In the genomic region with DNA sequence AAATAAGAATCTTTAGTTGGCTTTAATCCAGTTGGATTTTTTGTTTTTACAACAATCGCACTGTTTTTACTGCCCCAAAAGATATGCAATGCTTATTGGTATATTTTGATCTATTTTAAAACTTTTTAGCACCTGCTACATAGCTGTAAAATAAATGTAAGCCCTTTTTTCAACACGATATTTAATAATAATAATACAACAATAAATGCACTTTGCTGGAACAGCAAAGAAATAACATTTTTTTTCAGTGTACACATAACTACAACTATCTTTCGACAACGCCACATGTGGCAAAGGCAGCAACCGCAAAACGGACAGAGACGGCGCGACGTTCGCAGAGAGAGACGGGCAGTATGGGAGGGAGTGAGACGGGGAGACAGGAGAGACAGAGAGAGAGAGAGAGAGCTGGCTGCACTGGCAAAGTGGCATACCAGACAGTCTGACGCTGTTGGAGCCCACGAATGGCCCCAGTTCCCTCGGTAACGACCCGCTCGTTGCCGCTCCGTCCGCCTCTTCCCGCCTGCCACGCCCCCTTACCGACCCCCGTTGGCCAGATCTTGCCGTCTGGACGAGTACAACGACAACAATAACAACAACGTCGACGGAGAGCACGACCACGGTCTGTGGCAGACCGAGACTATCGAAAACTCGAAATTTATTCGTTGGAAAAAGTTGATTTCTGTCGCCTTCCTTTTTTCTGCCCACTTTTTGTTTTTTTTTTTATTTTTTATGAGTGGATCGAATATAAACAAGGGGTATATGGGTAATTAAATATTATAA, we compare ENCODE assay signal across 4 fruit fly cellular contexts.
TF ChIP-seq lines count a peak whose summit lies in the region.

No protein-coding gene starts in this region.

- no peak for TF ChIP-seq CTCF in whole organism, embryonic (GFP tag; optimal IDR thresholded peaks at IDR 0.05; lab: Kevin White, UChicago)

TF ChIP-seq in whole organism, embryonic, 481 proteins besides CTCF, POLR2A, EP300 and RAD21 (continues in another document):
- TF ChIP-seq chn (GFP tag; optimal IDR thresholded peaks at IDR 0.05; lab: Kevin White, UChicago) (no peak), Drgx (GFP tag; IDR thresholded peaks at IDR 0.05; lab: Robert Waterston, UW) (peak; percentile 54), CG9437 (GFP tag; optimal IDR thresholded peaks at IDR 0.05; lab: Kevin White, UChicago) (peak; percentile 11), CG9817 (tag; optimal IDR thresholded peaks at IDR 0.05; lab: Kevin White, UChicago) (no peak), CG11504 (tag; optimal IDR thresholded peaks at IDR 0.05; lab: Kevin White, UChicago) (peak; percentile 59), CG10979 (tag; optimal IDR thresholded peaks at IDR 0.05; lab: Kevin White, UChicago) (peak; percentile 8), CG8478 (optimal IDR thresholded peaks at IDR 0.05; lab: Kevin White, UChicago) (peak; percentile 51), Ptx1 (GFP tag; IDR thresholded peaks at IDR 0.05; lab: Robert Waterston, UW) (0 out of 2 replicates have a peak, but pooled peaks have one; percentile 30), Sox100B (GFP tag; optimal IDR thresholded peaks at IDR 0.05; lab: Kevin White, UChicago) (peak; percentile 25), crol (GFP tag; IDR thresholded peaks at IDR 0.05; lab: Robert Waterston, UW) (peak; percentile 58), CG2712 (tag; optimal IDR thresholded peaks at IDR 0.05; lab: Kevin White, UChicago) (peak; percentile 2), gro (GFP tag; optimal IDR thresholded peaks at IDR 0.05; lab: Kevin White, UChicago) (no peak), MTF-1 (GFP tag; optimal IDR thresholded peaks at IDR 0.05; lab: Kevin White, UChicago; ENCODE audit: borderline replicate concordance) (no peak), CG4328 (GFP tag; optimal IDR thresholded peaks at IDR 0.05; lab: Kevin White, UChicago) (no peak), CG6689 (GFP tag; IDR thresholded peaks at IDR 0.05; lab: Robert Waterston, UW) (peak; percentile 10; the same call in 1 of the 2 replicates), knrl (GFP tag; IDR thresholded peaks at IDR 0.05; lab: Robert Waterston, UW; ENCODE audit: partially characterized antibody) (0 out of 3 replicates have a peak, but pooled peaks have one; percentile 28), CG31441 (GFP tag; IDR thresholded peaks at IDR 0.05; lab: Robert Waterston, UW) (peak; percentile 25; the same call in 1 of the 2 replicates), pho (GFP tag; optimal IDR thresholded peaks at IDR 0.05; lab: Kevin White, UChicago) (no peak)

TF ChIP-seq in whole organism, prepupa, 60 proteins besides CTCF, POLR2A, EP300 and RAD21 (continues in another document):
- TF ChIP-seq CG15336 (GFP tag; IDR thresholded peaks at IDR 0.05; lab: Robert Waterston, UW) = peak; percentile 71
- TF ChIP-seq CG7368 (GFP tag; optimal IDR thresholded peaks at IDR 0.05; lab: Kevin White, UChicago) = peak; percentile 16
- TF ChIP-seq CG8632 (GFP tag; optimal IDR thresholded peaks at IDR 0.05; lab: Kevin White, UChicago) = peak; percentile 81
- peak; percentile 38 for TF ChIP-seq cyc (GFP tag; optimal IDR thresholded peaks at IDR 0.05; lab: Kevin White, UChicago)
- TF ChIP-seq CG6792 (GFP tag; optimal IDR thresholded peaks at IDR 0.05; lab: Kevin White, UChicago) = peak; percentile 79
- TF ChIP-seq CG6276 (GFP tag; optimal IDR thresholded peaks at IDR 0.05; lab: Kevin White, UChicago) = peak; percentile 90
- TF ChIP-seq Ets96B (tag; optimal IDR thresholded peaks at IDR 0.05; lab: Kevin White, UChicago) = peak; percentile 78
- TF ChIP-seq CG11902 (GFP tag; optimal IDR thresholded peaks at IDR 0.05; lab: Kevin White, UChicago) = peak; percentile 50
- no peak for TF ChIP-seq fkh (GFP tag; optimal IDR thresholded peaks at IDR 0.05; lab: Kevin White, UChicago)
- peak; percentile 84 for TF ChIP-seq acj6 (GFP tag; optimal IDR thresholded peaks at IDR 0.05; lab: Kevin White, UChicago)
- peak; percentile 73 for TF ChIP-seq Sox14 (GFP tag; optimal IDR thresholded peaks at IDR 0.05; lab: Kevin White, UChicago)
- TF ChIP-seq CG10669 (GFP tag; optimal IDR thresholded peaks at IDR 0.05; lab: Kevin White, UChicago) = peak; percentile 81
- peak; percentile 69 for TF ChIP-seq Eip75B (GFP tag; optimal IDR thresholded peaks at IDR 0.05; lab: Kevin White, UChicago)
- TF ChIP-seq dsx (GFP tag; optimal IDR thresholded peaks at IDR 0.05; lab: Kevin White, UChicago; ENCODE audit: poor library complexity, severe bottlenecking) = peak; percentile 89
- peak; percentile 56 for TF ChIP-seq topi (GFP tag; optimal IDR thresholded peaks at IDR 0.05; lab: Kevin White, UChicago)
- no peak; the same call in 1 of the 2 replicates for TF ChIP-seq CG11294 (GFP tag; IDR thresholded peaks at IDR 0.05; lab: Robert Waterston, UW)
- peak; percentile 97 for TF ChIP-seq CG32006 (GFP tag; optimal IDR thresholded peaks at IDR 0.05; lab: Kevin White, UChicago)
- TF ChIP-seq fd85E (GFP tag; optimal IDR thresholded peaks at IDR 0.05; lab: Kevin White, UChicago) = no peak
- peak; percentile 58 for TF ChIP-seq Sox15 (GFP tag; optimal IDR thresholded peaks at IDR 0.05; lab: Kevin White, UChicago)
- peak; percentile 16 to 95 for TF ChIP-seq salr (GFP tag; optimal IDR thresholded peaks at IDR 0.05; lab: Kevin White, UChicago)

TF ChIP-seq in whole organism, pupa, 21 proteins besides CTCF, POLR2A, EP300 and RAD21:
- peak; percentile 71 for TF ChIP-seq CG34367 (tag; optimal IDR thresholded peaks at IDR 0.05; lab: Kevin White, UChicago)
- peak; percentile 21 for TF ChIP-seq Pif1B (GFP tag; optimal IDR thresholded peaks at IDR 0.05; lab: Kevin White, UChicago)
- peak; percentile 88 for TF ChIP-seq EcR (GFP tag; optimal IDR thresholded peaks at IDR 0.05; lab: Kevin White, UChicago)
- TF ChIP-seq CG8159 (tag; optimal IDR thresholded peaks at IDR 0.05; lab: Kevin White, UChicago) = peak; percentile 89
- TF ChIP-seq CG10348 (GFP tag; IDR thresholded peaks at IDR 0.05; lab: Robert Waterston, UW) = peak; percentile 21; the same call in 1 of the 2 replicates
- peak; percentile 69 for TF ChIP-seq Ets98B (GFP tag; IDR thresholded peaks at IDR 0.05; lab: Robert Waterston, UW)
- peak; percentile 47; the same call in 1 of the 2 replicates for TF ChIP-seq rn (GFP tag; IDR thresholded peaks at IDR 0.05; lab: Robert Waterston, UW)
- peak; percentile 38 for TF ChIP-seq CG17806 (tag; optimal IDR thresholded peaks at IDR 0.05; lab: Kevin White, UChicago)
- TF ChIP-seq Snoo (tag; optimal IDR thresholded peaks at IDR 0.05; lab: Kevin White, UChicago) = peak; percentile 90
- TF ChIP-seq gl (tag; optimal IDR thresholded peaks at IDR 0.05; lab: Kevin White, UChicago) = no peak
- TF ChIP-seq CG15710 (tag; optimal IDR thresholded peaks at IDR 0.05; lab: Kevin White, UChicago) = peak; percentile 82
- peak; percentile 68 for TF ChIP-seq D1 (tag; optimal IDR thresholded peaks at IDR 0.05; lab: Kevin White, UChicago)
- TF ChIP-seq CG12605 (GFP tag; IDR thresholded peaks at IDR 0.05; lab: Robert Waterston, UW) = peak; percentile 31
- peak; percentile 84 for TF ChIP-seq CG9948 (tag; optimal IDR thresholded peaks at IDR 0.05; lab: Kevin White, UChicago)
- TF ChIP-seq CG32121 (GFP tag; IDR thresholded peaks at IDR 0.05; lab: Robert Waterston, UW) = peak; percentile 64
- TF ChIP-seq CG13204 (GFP tag; optimal IDR thresholded peaks at IDR 0.05; lab: Kevin White, UChicago) = peak; percentile 97
- TF ChIP-seq CG4496 (GFP tag; IDR thresholded peaks at IDR 0.05; lab: Robert Waterston, UW) = peak; percentile 60
- TF ChIP-seq CG14655 (GFP tag; optimal IDR thresholded peaks at IDR 0.05; lab: Kevin White, UChicago) = peak; percentile 92
- TF ChIP-seq CG8301 (tag; optimal IDR thresholded peaks at IDR 0.05; lab: Kevin White, UChicago) = peak; percentile 81
- peak; percentile 77; the same call in 2 of the 3 replicates for TF ChIP-seq fd96Ca (GFP tag; IDR thresholded peaks at IDR 0.05; lab: Robert Waterston, UW)
- TF ChIP-seq Pif1A (GFP tag; optimal IDR thresholded peaks at IDR 0.05; lab: Kevin White, UChicago) = peak; percentile 77

TF ChIP-seq in whole organism, wandering third instar larva, 38 proteins besides CTCF, POLR2A, EP300 and RAD21 (continues in another document):
- TF ChIP-seq Myc (optimal IDR thresholded peaks at IDR 0.05; lab: Kevin White, UChicago) (no peak), HLH106 (tag; optimal IDR thresholded peaks at IDR 0.05; lab: Kevin White, UChicago) (peak; percentile 41), pan (optimal IDR thresholded peaks at IDR 0.05; lab: Kevin White, UChicago) (no peak), usp (GFP tag; optimal IDR thresholded peaks at IDR 0.05; lab: Kevin White, UChicago) (no peak), fru (GFP tag; optimal IDR thresholded peaks at IDR 0.05; lab: Kevin White, UChicago) (peak; percentile 21), CG9705 (GFP tag; optimal IDR thresholded peaks at IDR 0.05; lab: Kevin White, UChicago) (no peak), rgr (GFP tag; optimal IDR thresholded peaks at IDR 0.05; lab: Kevin White, UChicago) (peak; percentile 51), Mio (GFP tag; optimal IDR thresholded peaks at IDR 0.05; lab: Kevin White, UChicago) (no peak), lola (GFP tag; optimal IDR thresholded peaks at IDR 0.05; lab: Kevin White, UChicago) (no peak), Rel (GFP tag; optimal IDR thresholded peaks at IDR 0.05; lab: Kevin White, UChicago) (no peak), Rel (tag; optimal IDR thresholded peaks at IDR 0.05; lab: Kevin White, UChicago) (no peak), tai (GFP tag; optimal IDR thresholded peaks at IDR 0.05; lab: Kevin White, UChicago) (peak; percentile 14), jim (GFP tag; optimal IDR thresholded peaks at IDR 0.05; lab: Kevin White, UChicago) (peak; percentile 2), ey (GFP tag; optimal IDR thresholded peaks at IDR 0.05; lab: Kevin White, UChicago) (peak; percentile 15), Dif (GFP tag; optimal IDR thresholded peaks at IDR 0.05; lab: Kevin White, UChicago; ENCODE audit: partially characterized antibody) (peak; percentile 63), psq (GFP tag; optimal IDR thresholded peaks at IDR 0.05; lab: Kevin White, UChicago) (no peak), h (GFP tag; optimal IDR thresholded peaks at IDR 0.05; lab: Kevin White, UChicago) (no peak), OdsH (GFP tag; optimal IDR thresholded peaks at IDR 0.05; lab: Kevin White, UChicago) (peak; percentile 39), dsf (GFP tag; optimal IDR thresholded peaks at IDR 0.05; lab: Kevin White, UChicago; ENCODE audit: borderline replicate concordance) (no peak), N (GFP tag; optimal IDR thresholded peaks at IDR 0.05; lab: Kevin White, UChicago) (no peak), brk (GFP tag; optimal IDR thresholded peaks at IDR 0.05; lab: Kevin White, UChicago) (no peak), Hr78 (GFP tag; optimal IDR thresholded peaks at IDR 0.05; lab: Kevin White, UChicago) (no peak), sage (GFP tag; optimal IDR thresholded peaks at IDR 0.05; lab: Kevin White, UChicago) (no peak), br (GFP tag; optimal IDR thresholded peaks at IDR 0.05; lab: Kevin White, UChicago) (peak; percentile 21), Abd-B (GFP tag; optimal IDR thresholded peaks at IDR 0.05; lab: Kevin White, UChicago) (no peak), Hr83 (GFP tag; optimal IDR thresholded peaks at IDR 0.05; lab: Kevin White, UChicago; ENCODE audit: poor library complexity, severe bottlenecking) (no peak), Sp1 (GFP tag; optimal IDR thresholded peaks at IDR 0.05; lab: Kevin White, UChicago) (peak; percentile 58)

Comparison
In these comparisons a context has a peak if more than half of its experiments do, and no peak if none do; other contexts are left out.
1. Of the 7 proteins assayed by ChIP-seq in both whole organism, embryonic and whole organism, prepupa: peak only in whole organism, embryonic: Blimp-1; only in whole organism, prepupa: CG16779, CG6854, Gug, Hr39 and Lpt; in both: Sox102F; in neither: 0.